Worm (Caenorhabditis elegans): ENCODE results near the gene tsfm-1.

DNA sequence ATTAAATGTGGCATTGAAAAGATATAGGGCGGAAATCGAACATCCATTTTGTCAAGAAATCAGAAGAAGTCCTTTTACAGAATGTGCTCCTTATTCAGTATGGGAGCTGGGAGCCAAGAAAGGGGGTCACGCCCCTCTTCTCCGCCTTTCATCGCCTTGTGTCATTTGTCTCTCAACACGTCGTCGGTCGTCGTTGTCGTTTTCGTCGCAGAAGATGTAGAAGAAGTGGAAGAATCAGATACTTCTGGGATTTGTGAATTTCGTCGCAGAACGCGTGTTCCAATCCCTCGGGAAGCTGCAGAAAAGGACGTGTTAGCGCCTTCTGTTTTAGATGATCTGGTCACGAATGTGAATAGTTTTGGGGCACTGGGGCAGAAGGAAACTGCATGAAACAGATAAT, 5.6 kb upstream of the tsfm-1 start, which contains the start of gene bnc-1:
- no peak for TF ChIP-seq skn-1 (tag; optimal IDR thresholded peaks at IDR 0.05)
- TF ChIP-seq ztf-11 (tag; optimal IDR thresholded peaks at IDR 0.05): no peak
- TF ChIP-seq elt-1 (tag; optimal IDR thresholded peaks at IDR 0.05): no peak
- TF ChIP-seq unc-62 (GFP tag; optimal IDR thresholded peaks at IDR 0.05): no peak
- TF ChIP-seq nhr-129 (tag; optimal IDR thresholded peaks at IDR 0.05): no peak
- TF ChIP-seq lin-39 (tag; optimal IDR thresholded peaks at IDR 0.05): no peak
- TF ChIP-seq nhr-6 (tag; optimal IDR thresholded peaks at IDR 0.05): no peak

Data from whole organism, L2 larva.